Worm (Caenorhabditis elegans) whole organism, young adult: ENCODE measurements around the gene M70.2.

ENCODE experiments used
- D2030.7 ChIP-seq: fragments of 200-800 bp; sonication (Bioruptor generic); IDR thresholded peaks from 2 replicates; pipeline ENCODE4 v1.3.6; 2022; ENCODE audit warnings: missing genetic modification reagents, missing genetic modification characterization, missing compliant biosample characterization
- F33H1.4 ChIP-seq: fragments of 200-800 bp; sonication (Bioruptor generic); IDR thresholded peaks from 2 replicates; pipeline ENCODE4 v1.3.6; 2022; ENCODE audit warnings: missing genetic modification reagents, missing genetic modification characterization, missing compliant biosample characterization
- F39B2.1 ChIP-seq: fragments of 200-800 bp; sonication (Bioruptor generic); IDR thresholded peaks from 2 replicates; pipeline ENCODE4 v1.3.6; 2022; ENCODE audit warnings: missing genetic modification reagents, missing genetic modification characterization, missing compliant biosample characterization
- F49E8.2 ChIP-seq: sonication (generic microtip); optimal IDR thresholded peaks from 3 replicates; lab custom pipeline; 2017; ENCODE audit warnings: missing genetic modification characterization, mild to moderate bottlenecking, missing compliant biosample characterization, antibody characterized with exemption, moderate library complexity; ENCODE audit not compliant: insufficient read depth
- F57C9.4 ChIP-seq: sonication (generic microtip); optimal IDR thresholded peaks from 2 replicates; lab custom pipeline; 2017; ENCODE audit warnings: mild to moderate bottlenecking, missing genetic modification characterization, missing compliant biosample characterization
- K12H6.12 ChIP-seq: fragments of 200-800 bp; sonication (Bioruptor generic); optimal IDR thresholded peaks from 2 replicates; lab custom pipeline; 2018; ENCODE audit warnings: mild to moderate bottlenecking, missing genetic modification characterization, missing compliant biosample characterization
- Y95B8A.8 ChIP-seq: fragments of 200-800 bp; sonication (Bioruptor generic); IDR thresholded peaks from 2 replicates; pipeline ENCODE4 v1.3.6; 2022; ENCODE audit warnings: missing genetic modification reagents, missing genetic modification characterization, missing compliant biosample characterization
- akir-1 ChIP-seq: fragments of 200-800 bp; sonication (Bioruptor generic); optimal IDR thresholded peaks from 2 replicates; lab custom pipeline; 2018; ENCODE audit warnings: mild to moderate bottlenecking, missing genetic modification characterization, moderate library complexity, missing compliant biosample characterization
- aptf-3 ChIP-seq: fragments of 200-800 bp; sonication (Bioruptor generic); IDR thresholded peaks from 2 replicates; pipeline ENCODE4 v1.3.6; 2022; ENCODE audit warnings: missing genetic modification characterization, missing compliant biosample characterization
- atf-7 ChIP-seq: sonication (generic microtip); optimal IDR thresholded peaks from 2 replicates; lab custom pipeline; 2017; ENCODE audit warnings: mild to moderate bottlenecking, missing genetic modification characterization, missing compliant biosample characterization
- attf-3 ChIP-seq: fragments of 200-800 bp; sonication (Bioruptor generic); conservative IDR thresholded peaks from 2 replicates; pipeline ENCODE4 v1.3.6; 2022; ENCODE audit warnings: missing genetic modification reagents, missing genetic modification characterization, missing compliant biosample characterization
- bed-2 ChIP-seq: fragments of 200-800 bp; sonication (Bioruptor generic); IDR thresholded peaks from 2 replicates; pipeline ENCODE4 v1.3.6; 2022; ENCODE audit warnings: missing genetic modification reagents, missing genetic modification characterization, missing compliant biosample characterization
- cebp-1 ChIP-seq, 2 experiments: fragments of 200-800 bp in 1 of 2; sonication (Bioruptor generic) in 1 of 2; sonication (generic microtip) in 1 of 2; IDR thresholded peaks in 1 of 2; optimal IDR thresholded peaks in 1 of 2; 2 replicates each; pipeline versions ENCODE4 v1.3.6 to Lab custom; 2017 to 2022; ENCODE audit warnings: missing compliant biosample characterization in 2 of 2, missing genetic modification characterization in 2 of 2, mild to moderate bottlenecking in 1 of 2, missing genetic modification reagents in 1 of 2, moderate library complexity in 1 of 2
- ceh-27 ChIP-seq: fragments of 200-800 bp; sonication (Bioruptor generic); optimal IDR thresholded peaks from 2 replicates; lab custom pipeline; 2018; ENCODE audit warnings: mild to moderate bottlenecking, missing genetic modification characterization, moderate library complexity, missing compliant biosample characterization
- ceh-40 ChIP-seq: fragments of 200-800 bp; sonication (Bioruptor generic); IDR thresholded peaks from 2 replicates; pipeline ENCODE4 v1.3.6; 2022; ENCODE audit warnings: missing genetic modification characterization, missing compliant biosample characterization
- ceh-91 ChIP-seq: fragments of 200-800 bp; sonication (Bioruptor generic); IDR thresholded peaks from 2 replicates; pipeline ENCODE4 v1.3.6; 2022; ENCODE audit warnings: missing genetic modification reagents, missing genetic modification characterization, missing compliant biosample characterization
- chd-7 ChIP-seq: sonication (generic microtip); optimal IDR thresholded peaks from 2 replicates; lab custom pipeline; 2016; ENCODE audit warnings: mild to moderate bottlenecking, missing genetic modification characterization, moderate library complexity, missing compliant biosample characterization
- dox-1 ChIP-seq: fragments of 200-800 bp; sonication (Bioruptor generic); IDR thresholded peaks from 2 replicates; pipeline ENCODE4 v1.3.6; 2022; ENCODE audit warnings: missing genetic modification reagents, missing genetic modification characterization, missing compliant biosample characterization
- dpl-1 ChIP-seq: fragments of 150-350 bp; optimal IDR thresholded peaks from 2 replicates; lab custom pipeline; 2014; ENCODE audit warnings: missing biosample characterization, missing genetic modification reagents, missing genetic modification characterization
- efl-1 ChIP-seq: fragments of 150-350 bp; optimal IDR thresholded peaks from 2 replicates; lab custom pipeline; 2014; ENCODE audit warnings: missing biosample characterization, missing genetic modification reagents, missing genetic modification characterization
- hmg-1.2 ChIP-seq: fragments of 200-800 bp; sonication (Bioruptor generic); IDR thresholded peaks from 2 replicates; pipeline ENCODE4 v1.3.6; 2022; ENCODE audit warnings: missing genetic modification reagents, missing genetic modification characterization, missing compliant biosample characterization
- lir-1 ChIP-seq: fragments of 200-800 bp; sonication (Bioruptor generic); conservative IDR thresholded peaks from 2 replicates; pipeline ENCODE4 v1.3.6; 2022; ENCODE audit warnings: missing genetic modification reagents, missing genetic modification characterization, missing compliant biosample characterization
- lsl-1 ChIP-seq: fragments of 200-800 bp; sonication (Bioruptor generic); optimal IDR thresholded peaks from 2 replicates; lab custom pipeline; 2018; ENCODE audit warnings: mild to moderate bottlenecking, missing genetic modification characterization, moderate library complexity, missing compliant biosample characterization
- lsy-27 ChIP-seq: sonication (generic microtip); optimal IDR thresholded peaks from 2 replicates; lab custom pipeline; 2017; ENCODE audit warnings: missing genetic modification characterization, mild to moderate bottlenecking, missing compliant biosample characterization, antibody characterized with exemption, missing genotype, borderline replicate concordance; ENCODE audit not compliant: insufficient read depth
- madf-10 ChIP-seq: sonication (generic microtip); optimal IDR thresholded peaks from 2 replicates; lab custom pipeline; 2016; ENCODE audit warnings: mild to moderate bottlenecking, missing genetic modification characterization, missing compliant biosample characterization
- madf-3 ChIP-seq: fragments of 200-800 bp; sonication (Bioruptor generic); IDR thresholded peaks from 2 replicates; pipeline ENCODE4 v1.3.6; 2022; ENCODE audit warnings: missing genetic modification reagents, missing genetic modification characterization, missing compliant biosample characterization
- madf-6 ChIP-seq: fragments of 200-800 bp; sonication (Bioruptor generic); IDR thresholded peaks from 2 replicates; pipeline ENCODE4 v1.3.6; 2022; ENCODE audit warnings: missing genetic modification reagents, missing genetic modification characterization, missing compliant biosample characterization
- madf-8 ChIP-seq: fragments of 200-800 bp; sonication (Bioruptor generic); conservative IDR thresholded peaks from 2 replicates; pipeline ENCODE4 v1.3.6; 2022; ENCODE audit warnings: missing genetic modification reagents, missing genetic modification characterization, missing compliant biosample characterization
- mel-28 ChIP-seq: sonication (generic microtip); optimal IDR thresholded peaks from 2 replicates; lab custom pipeline; 2016; ENCODE audit warnings: borderline replicate concordance, mild to moderate bottlenecking, missing genetic modification characterization, missing compliant biosample characterization
- nfya-1 ChIP-seq: sonication (generic microtip); optimal IDR thresholded peaks from 2 replicates; lab custom pipeline; 2017; ENCODE audit warnings: antibody characterized with exemption, missing compliant biosample characterization, missing genetic modification characterization, borderline replicate concordance; ENCODE audit not compliant: insufficient read depth
- nhr-80 ChIP-seq: sonication (generic microtip); optimal IDR thresholded peaks from 2 replicates; lab custom pipeline; 2016; ENCODE audit warnings: missing genetic modification characterization, missing compliant biosample characterization
- pbrm-1 ChIP-seq: fragments of 200-800 bp; sonication (Bioruptor generic); IDR thresholded peaks from 2 replicates; pipeline ENCODE4 v1.3.6; 2022; ENCODE audit warnings: missing genetic modification reagents, missing genetic modification characterization, missing compliant biosample characterization
- rec-8 ChIP-seq, 2 experiments: sonication (generic microtip); optimal IDR thresholded peaks; 2 replicates each; lab custom pipeline; 2016; ENCODE audit warnings: mild to moderate bottlenecking in 2 of 2, missing genetic modification characterization in 2 of 2, missing genetic modification reagents in 2 of 2, missing genotype in 2 of 2, missing biosample characterization in 1 of 2, missing compliant biosample characterization in 1 of 2, moderate library complexity in 1 of 2
- sea-2 ChIP-seq: fragments of 200-800 bp; sonication (Bioruptor generic); IDR thresholded peaks from 2 replicates; pipeline ENCODE4 v1.3.6; 2022; ENCODE audit warnings: missing genetic modification characterization, missing compliant biosample characterization
- sptf-2 ChIP-seq: fragments of 200-800 bp; sonication (Bioruptor generic); optimal IDR thresholded peaks from 2 replicates; lab custom pipeline; 2018; ENCODE audit warnings: mild to moderate bottlenecking, missing genetic modification characterization, missing compliant biosample characterization
- xnd-1 ChIP-seq: sonication (generic microtip); optimal IDR thresholded peaks from 2 replicates; lab custom pipeline; 2016; ENCODE audit warnings: missing genotype, missing genetic modification reagents, missing genetic modification characterization, missing compliant biosample characterization
- zfh-2 ChIP-seq: fragments of 200-800 bp; sonication (Bioruptor generic); conservative IDR thresholded peaks from 2 replicates; pipeline ENCODE4 v1.3.6; 2022; ENCODE audit warnings: missing genetic modification reagents, missing genetic modification characterization, missing compliant biosample characterization
- zim-3 ChIP-seq: sonication (generic microtip); optimal IDR thresholded peaks from 2 replicates; lab custom pipeline; 2017; ENCODE audit warnings: mild to moderate bottlenecking, missing genetic modification characterization, moderate library complexity, missing compliant biosample characterization
- ztf-18 ChIP-seq: sonication (generic microtip); optimal IDR thresholded peaks from 2 replicates; lab custom pipeline; 2016; ENCODE audit warnings: missing genotype, mild to moderate bottlenecking, missing genetic modification characterization, missing compliant biosample characterization
- ztf-22 ChIP-seq: fragments of 200-800 bp; sonication (Bioruptor generic); optimal IDR thresholded peaks from 2 replicates; lab custom pipeline; 2018; ENCODE audit warnings: mild to moderate bottlenecking, missing genetic modification characterization, moderate library complexity, missing compliant biosample characterization
- ztf-28 ChIP-seq: fragments of 200-800 bp; sonication (Bioruptor generic); IDR thresholded peaks from 2 replicates; pipeline ENCODE4 v1.3.6; 2022; ENCODE audit warnings: missing genetic modification reagents, missing genetic modification characterization, missing compliant biosample characterization
- ztf-3 ChIP-seq: fragments of 200-800 bp; sonication (Bioruptor generic); optimal IDR thresholded peaks from 2 replicates; lab custom pipeline; 2018; ENCODE audit warnings: mild to moderate bottlenecking, missing genetic modification characterization, missing compliant biosample characterization

Gene M70.2

DNA sequence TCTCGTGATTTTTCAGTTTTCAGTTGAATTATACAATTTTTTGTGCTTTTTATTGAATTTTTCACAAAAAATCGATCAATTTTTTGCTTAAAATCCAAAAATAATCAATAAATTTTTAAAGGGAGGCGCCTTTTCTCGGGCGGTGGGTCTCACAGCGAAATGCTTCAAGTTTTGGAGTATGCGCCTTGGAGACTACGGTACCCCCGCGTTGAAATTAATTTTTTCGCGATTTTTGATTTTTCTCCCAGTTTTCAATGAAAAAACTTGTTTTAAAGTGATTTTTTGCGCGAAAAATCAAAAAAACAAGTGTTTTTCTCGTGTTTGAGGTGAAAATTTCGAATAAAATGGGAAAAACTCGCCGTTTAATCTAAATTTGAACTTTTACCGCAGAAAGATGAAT lies 19.7 kb upstream of the M70.2 start:
- TF ChIP-seq madf-3 (GFP tag; lab: Robert Waterston, UW) = no peak
- TF ChIP-seq nfya-1 (tag; lab: Kevin White, UChicago) = no peak
- no peak for TF ChIP-seq zfh-2 (GFP tag; lab: Robert Waterston, UW)
- peak; percentile 86 for TF ChIP-seq lsl-1 (GFP tag; lab: Kevin White, UChicago)
- TF ChIP-seq ceh-40 (GFP tag; lab: Robert Waterston, UW) = no peak
- no peak for TF ChIP-seq madf-10 (tag; lab: Kevin White, UChicago)
- peak; percentile 84 for TF ChIP-seq madf-6 (GFP tag; lab: Robert Waterston, UW)
- peak; percentile 26 for TF ChIP-seq dpl-1 (GFP tag; lab: Kevin White, UChicago)
- peak; percentile 71 for TF ChIP-seq xnd-1 (tag; lab: Kevin White, UChicago)
- TF ChIP-seq sea-2 = no peak
- peak; percentile 57 for TF ChIP-seq ceh-91 (GFP tag; lab: Robert Waterston, UW)
- TF ChIP-seq lsy-27 (tag; lab: Kevin White, UChicago) = no peak
- TF ChIP-seq D2030.7 (GFP tag; lab: Robert Waterston, UW) = peak; percentile 60; the same call in 1 of the 2 replicates
- peak; percentile 65 for TF ChIP-seq madf-8 (GFP tag; lab: Robert Waterston, UW)
- TF ChIP-seq attf-3 (GFP tag; lab: Robert Waterston, UW) = no peak
- no peak for TF ChIP-seq rec-8 (tag; optimal IDR thresholded peaks at IDR 0.05; lab: Kevin White, UChicago)
- peak; percentile 5; the same call in 1 of the 2 replicates for TF ChIP-seq hmg-1.2
- TF ChIP-seq efl-1 (GFP tag; lab: Kevin White, UChicago) = peak; percentile 61
- peak; percentile 88 for TF ChIP-seq F33H1.4
- no peak for TF ChIP-seq F57C9.4 (tag; lab: Kevin White, UChicago)
- no peak for TF ChIP-seq ztf-28 (GFP tag; lab: Robert Waterston, UW)
- no peak for TF ChIP-seq chd-7 (tag; lab: Kevin White, UChicago)
- TF ChIP-seq dox-1 = no peak

- no peak for TF ChIP-seq ceh-27 (GFP tag; lab: Kevin White, UChicago)
- TF ChIP-seq zfh-2 (GFP tag; lab: Robert Waterston, UW) = peak; percentile 54
Observed at ce11 chrIV:2223685-2224084, 19.2 kb upstream of the M70.2 start.

DNA sequence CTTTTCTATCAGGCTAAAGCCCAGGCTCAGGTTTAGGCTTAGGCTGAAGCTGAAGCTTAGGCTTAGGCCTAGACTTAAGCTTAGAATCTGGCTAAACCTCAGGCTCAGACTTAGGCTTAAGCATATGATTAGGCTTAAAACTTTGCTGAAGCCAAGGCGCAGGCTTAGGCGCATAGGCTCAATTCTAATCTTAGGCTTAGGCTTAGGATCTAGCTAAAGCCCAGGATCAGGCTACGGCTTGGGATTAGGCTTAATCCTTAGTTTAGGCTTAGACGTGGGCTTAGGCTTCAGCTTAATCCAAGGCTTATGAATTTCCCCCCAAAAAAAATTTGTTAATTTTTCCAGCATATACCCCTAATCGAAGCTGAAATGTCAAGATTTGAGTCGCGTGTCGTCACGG lies 14.2 kb upstream of the M70.2 start:
- TF ChIP-seq zim-3 (tag; lab: Kevin White, UChicago) = no peak
- TF ChIP-seq nhr-80 (tag; lab: Kevin White, UChicago) = no peak
- no peak for TF ChIP-seq chd-7 (tag; lab: Kevin White, UChicago)
- no peak for TF ChIP-seq D2030.7 (GFP tag; lab: Robert Waterston, UW)
- TF ChIP-seq bed-2 (GFP tag; lab: Robert Waterston, UW) = no peak
- no peak for TF ChIP-seq F39B2.1
- TF ChIP-seq akir-1 (GFP tag; lab: Kevin White, UChicago) = no peak
- no peak for TF ChIP-seq atf-7 (tag; lab: Kevin White, UChicago)
- TF ChIP-seq ztf-22 = no peak
- no peak for TF ChIP-seq nfya-1 (tag; lab: Kevin White, UChicago)
- no peak for TF ChIP-seq aptf-3
- no peak for TF ChIP-seq ztf-18 (tag; lab: Kevin White, UChicago)

ce11 chrIV:2235983-2236382 lies 6.9 kb upstream of the M70.2 start:
- TF ChIP-seq ztf-3 (GFP tag; lab: Kevin White, UChicago) (no peak), sptf-2 (GFP tag; lab: Kevin White, UChicago) (no peak), K12H6.12 (no peak), pbrm-1 (no peak), mel-28 (tag; lab: Kevin White, UChicago) (no peak), lir-1 (GFP tag; lab: Robert Waterston, UW) (no peak), Y95B8A.8 (GFP tag; lab: Robert Waterston, UW) (no peak), F49E8.2 (tag; lab: Kevin White, UChicago) (no peak), cebp-1 (GFP tag; IDR thresholded peaks at IDR 0.05; lab: Robert Waterston, UW) (no peak), cebp-1 (tag; optimal IDR thresholded peaks at IDR 0.05; lab: Kevin White, UChicago) (no peak), bed-2 (GFP tag; lab: Robert Waterston, UW) (no peak)
